Worm (Caenorhabditis elegans) whole organism, mixed stage, embryonic: Measurements from ENCODE around the gene hlh-14.
A peak's percentile ranks its signal among the peaks of the same experiment; 100 is the strongest.

Experiments
- M03D4.4 ChIP-seq: sonication (generic microtip); optimal IDR thresholded peaks from 2 replicates; lab custom pipeline; 2017; ENCODE audit warnings: mild to moderate bottlenecking, missing genetic modification characterization, missing compliant biosample characterization
- bed-3 ChIP-seq: fragments of 200-800 bp; sonication (Bioruptor generic); optimal IDR thresholded peaks from 3 replicates; lab custom pipeline; 2018; ENCODE audit warnings: mild to moderate bottlenecking, missing genetic modification characterization, moderate library complexity, missing compliant biosample characterization
- blmp-1 ChIP-seq: fragments of 150-350 bp; optimal IDR thresholded peaks from 2 replicates; lab custom pipeline; 2014; ENCODE audit warnings: missing biosample characterization, missing genetic modification characterization
- ceh-39 ChIP-seq: fragments of 150-350 bp; optimal IDR thresholded peaks from 2 replicates; lab custom pipeline; 2014; ENCODE audit warnings: missing biosample characterization, missing genetic modification characterization
- ceh-43 ChIP-seq: fragments of 200-800 bp; sonication (Bioruptor generic); optimal IDR thresholded peaks from 2 replicates; lab custom pipeline; 2018; ENCODE audit warnings: mild to moderate bottlenecking, missing genetic modification characterization, moderate library complexity, missing compliant biosample characterization
- ceh-83 ChIP-seq: fragments of 200-800 bp; sonication (Bioruptor generic); optimal IDR thresholded peaks from 2 replicates; lab custom pipeline; 2018; ENCODE audit warnings: mild to moderate bottlenecking, missing genetic modification characterization, missing compliant biosample characterization
- ces-1 ChIP-seq: fragments of 150-350 bp; optimal IDR thresholded peaks from 2 replicates; lab custom pipeline; 2014; ENCODE audit warnings: missing biosample characterization, missing genetic modification reagents, missing genetic modification characterization
- cnd-1 ChIP-seq: fragments of 200-800 bp; sonication (Bioruptor generic); optimal IDR thresholded peaks from 2 replicates; lab custom pipeline; 2018; ENCODE audit warnings: mild to moderate bottlenecking, missing genetic modification characterization, missing compliant biosample characterization
- drap-1 ChIP-seq: fragments of 200-800 bp; sonication (Bioruptor generic); optimal IDR thresholded peaks from 3 replicates; lab custom pipeline; 2018; ENCODE audit warnings: mild to moderate bottlenecking, missing genetic modification characterization, missing compliant biosample characterization
- elt-1 ChIP-seq: sonication (generic microtip); optimal IDR thresholded peaks from 2 replicates; lab custom pipeline; 2017; ENCODE audit warnings: missing genetic modification characterization, mild to moderate bottlenecking, missing compliant biosample characterization, antibody characterized with exemption, moderate library complexity, borderline replicate concordance; ENCODE audit not compliant: insufficient read depth
- elt-3 ChIP-seq: fragments of 150-350 bp; optimal IDR thresholded peaks from 2 replicates; lab custom pipeline; 2014; ENCODE audit warnings: missing biosample characterization, missing genetic modification characterization
- flh-1 ChIP-seq: fragments of 200-800 bp; sonication (Bioruptor generic); optimal IDR thresholded peaks from 2 replicates; lab custom pipeline; 2018; ENCODE audit warnings: mild to moderate bottlenecking, missing genetic modification characterization, moderate library complexity, missing compliant biosample characterization
- ham-2 ChIP-seq: fragments of 200-800 bp; sonication (Bioruptor generic); optimal IDR thresholded peaks from 2 replicates; lab custom pipeline; 2018; ENCODE audit warnings: mild to moderate bottlenecking, missing genetic modification characterization, missing compliant biosample characterization
- hlh-1 ChIP-seq: fragments of 150-350 bp; optimal IDR thresholded peaks from 2 replicates; lab custom pipeline; 2014; ENCODE audit warnings: missing biosample characterization, missing genetic modification reagents, missing genetic modification characterization
- lin-13 ChIP-seq: fragments of 150-350 bp; optimal IDR thresholded peaks from 2 replicates; lab custom pipeline; 2014; ENCODE audit warnings: missing biosample characterization, missing genetic modification characterization
- lin-32 ChIP-seq: fragments of 200-800 bp; sonication (Bioruptor generic); optimal IDR thresholded peaks from 2 replicates; lab custom pipeline; 2018; ENCODE audit warnings: mild to moderate bottlenecking, missing genetic modification characterization, missing compliant biosample characterization
- lsy-2 ChIP-seq: fragments of 150-350 bp; optimal IDR thresholded peaks from 2 replicates; lab custom pipeline; 2014; ENCODE audit warnings: missing biosample characterization, missing genetic modification characterization
- mab-5 ChIP-seq: fragments of 150-350 bp; optimal IDR thresholded peaks from 2 replicates; lab custom pipeline; 2014; ENCODE audit warnings: missing biosample characterization, missing genetic modification characterization
- mep-1 ChIP-seq: fragments of 150-350 bp; optimal IDR thresholded peaks from 2 replicates; lab custom pipeline; 2017; ENCODE audit warnings: missing biosample characterization, missing genetic modification reagents, missing genetic modification characterization, inconsistent platforms
- mls-2 ChIP-seq: sonication (generic microtip); optimal IDR thresholded peaks from 2 replicates; lab custom pipeline; 2016; ENCODE audit warnings: mild to moderate bottlenecking, missing genetic modification characterization, moderate library complexity, missing compliant biosample characterization
- nhr-12 ChIP-seq: fragments of 150-350 bp; optimal IDR thresholded peaks from 2 replicates; lab custom pipeline; 2014; ENCODE audit warnings: missing biosample characterization, missing genetic modification characterization
- nhr-2 ChIP-seq: fragments of 150-350 bp; optimal IDR thresholded peaks from 2 replicates; lab custom pipeline; 2014; ENCODE audit warnings: missing biosample characterization, missing genetic modification characterization
- nhr-237 ChIP-seq: fragments of 150-350 bp; optimal IDR thresholded peaks from 2 replicates; lab custom pipeline; 2014; ENCODE audit warnings: missing biosample characterization, missing genetic modification characterization
- nhr-28 ChIP-seq: fragments of 150-350 bp; optimal IDR thresholded peaks from 2 replicates; lab custom pipeline; 2014; ENCODE audit warnings: missing biosample characterization, missing genetic modification characterization
- nhr-76 ChIP-seq: sonication (generic microtip); optimal IDR thresholded peaks from 2 replicates; lab custom pipeline; 2017; ENCODE audit warnings: missing biosample characterization, missing genetic modification characterization
- pha-4 ChIP-seq: fragments of 150-350 bp; optimal IDR thresholded peaks from 2 replicates; lab custom pipeline; 2018; ENCODE audit warnings: missing biosample characterization, missing genetic modification reagents, missing genetic modification characterization
- sem-2 ChIP-seq: fragments of 200-800 bp; sonication (Bioruptor generic); optimal IDR thresholded peaks from 2 replicates; lab custom pipeline; 2018; ENCODE audit warnings: mild to moderate bottlenecking, missing genetic modification characterization, missing compliant biosample characterization
- snpc-4 ChIP-seq: fragments of 150-350 bp; optimal IDR thresholded peaks from 2 replicates; lab custom pipeline; 2014; ENCODE audit warnings: missing biosample characterization, missing genetic modification characterization
- sptf-1 ChIP-seq: sonication (generic microtip); optimal IDR thresholded peaks from 2 replicates; lab custom pipeline; 2017; ENCODE audit warnings: mild to moderate bottlenecking, missing genetic modification characterization, moderate library complexity, missing compliant biosample characterization
- tbx-8 ChIP-seq: fragments of 200-800 bp; sonication (Bioruptor generic); optimal IDR thresholded peaks from 2 replicates; lab custom pipeline; 2018; ENCODE audit warnings: mild to moderate bottlenecking, missing genetic modification characterization, moderate library complexity, missing compliant biosample characterization
- unc-120 ChIP-seq: sonication (generic microtip); optimal IDR thresholded peaks from 2 replicates; lab custom pipeline; 2017; ENCODE audit warnings: missing genetic modification characterization, missing compliant biosample characterization; ENCODE audit not compliant: poor library complexity, severe bottlenecking
- unc-39 ChIP-seq: fragments of 150-350 bp; optimal IDR thresholded peaks from 2 replicates; lab custom pipeline; 2014; ENCODE audit warnings: missing biosample characterization, missing genetic modification characterization
- unc-62 ChIP-seq: fragments of 150-350 bp; optimal IDR thresholded peaks from 2 replicates; lab custom pipeline; 2014; ENCODE audit warnings: missing biosample characterization, missing genetic modification reagents, missing genetic modification characterization
- zip-8 ChIP-seq: fragments of 150-350 bp; optimal IDR thresholded peaks from 2 replicates; lab custom pipeline; 2014; ENCODE audit warnings: missing biosample characterization, missing genetic modification characterization
- ztf-11 ChIP-seq: fragments of 150-350 bp; optimal IDR thresholded peaks from 2 replicates; lab custom pipeline; 2014; ENCODE audit warnings: missing biosample characterization, missing genetic modification characterization

The hlh-14 gene

ce11 chrII:5779866-5780265 is 41.2 kb upstream of the hlh-14 start:
- TF ChIP-seq ces-1 (peak; percentile 44), unc-120 (tag; lab: Kevin White, UChicago) (peak; percentile 42), snpc-4 (no peak), hlh-1 (tag; lab: Kevin White, UChicago) (peak; percentile 18)

- no peak for TF ChIP-seq M03D4.4 (tag; lab: Kevin White, UChicago)
- peak; percentile 94 for TF ChIP-seq nhr-2
- TF ChIP-seq, all 35 proteins: peak for 1
These were observed 38.7 kb upstream of the hlh-14 start for ce11 chrII:5777372-5777771.

ce11 chrII:5774879-5775278 is 36.2 kb upstream of the hlh-14 start:
- TF ChIP-seq sptf-1 (no peak), elt-3 (tag; lab: Kevin White, UChicago) (no peak), mls-2 (no peak), snpc-4 (no peak), flh-1 (GFP tag; lab: Kevin White, UChicago) (no peak), nhr-76 (no peak), cnd-1 (tag; lab: Kevin White, UChicago) (no peak), unc-62 (no peak), lsy-2 (no peak), nhr-2 (no peak)

- TF ChIP-seq M03D4.4 (tag; lab: Kevin White, UChicago) = no peak
- TF ChIP-seq ceh-39 (tag; lab: Kevin White, UChicago) = no peak
- no peak for TF ChIP-seq elt-1 (tag; lab: Kevin White, UChicago)
- TF ChIP-seq hlh-1 (tag; lab: Kevin White, UChicago) = no peak
- TF ChIP-seq ces-1 = no peak
- no peak for TF ChIP-seq mls-2
- TF ChIP-seq mep-1 (tag; lab: Kevin White, UChicago) = no peak
- no peak for TF ChIP-seq lsy-2
- no peak for TF ChIP-seq mab-5 (tag; lab: Kevin White, UChicago)
- TF ChIP-seq nhr-2 = no peak
- TF ChIP-seq zip-8 (tag; lab: Kevin White, UChicago) = no peak
- no peak for TF ChIP-seq blmp-1 (tag; lab: Kevin White, UChicago)
- no peak for TF ChIP-seq sptf-1
- no peak for TF ChIP-seq nhr-237 (tag; lab: Kevin White, UChicago)
These were observed 35.4 kb upstream of the hlh-14 start, which contains the start of the genes dmd-5 and F10C1.1 for ce11 chrII:5774120-5774519. Gene dmd-5 (minus strand): TSS chrII:5774220. Gene F10C1.1 (plus strand): TSS chrII:5774229.

- TF ChIP-seq sem-2 (peak; percentile 47), mls-2 (peak; percentile 87), nhr-12 (tag; lab: Kevin White, UChicago) (no peak), elt-1 (tag; lab: Kevin White, UChicago) (no peak), ham-2 (peak; percentile 82), unc-62 (no peak), ceh-83 (GFP tag; lab: Kevin White, UChicago) (peak; percentile 62), drap-1 (peak; percentile 82), zip-8 (tag; lab: Kevin White, UChicago) (peak; percentile 10), hlh-1 (tag; lab: Kevin White, UChicago) (peak; percentile 7), pha-4 (tag; lab: Kevin White, UChicago) (no peak), nhr-2 (peak; percentile 70), lin-32 (peak; percentile 57), lin-13 (tag; lab: Kevin White, UChicago) (no peak), snpc-4 (no peak), cnd-1 (tag; lab: Kevin White, UChicago) (peak; percentile 43), tbx-8 (no peak), M03D4.4 (tag; lab: Kevin White, UChicago) (peak; percentile 78), unc-39 (tag; lab: Kevin White, UChicago) (no peak), mab-5 (tag; lab: Kevin White, UChicago) (no peak), ceh-39 (tag; lab: Kevin White, UChicago) (no peak), blmp-1 (tag; lab: Kevin White, UChicago) (no peak), flh-1 (GFP tag; lab: Kevin White, UChicago) (no peak), unc-120 (tag; lab: Kevin White, UChicago) (peak; percentile 56), nhr-28 (tag; lab: Kevin White, UChicago) (no peak), nhr-76 (no peak), lsy-2 (no peak), nhr-237 (tag; lab: Kevin White, UChicago) (no peak), ces-1 (peak; percentile 36), mep-1 (tag; lab: Kevin White, UChicago) (no peak), sptf-1 (peak; percentile 85), elt-3 (tag; lab: Kevin White, UChicago) (no peak), ztf-11 (tag; lab: Kevin White, UChicago) (no peak), ceh-43 (peak; percentile 9), bed-3 (GFP tag; lab: Kevin White, UChicago) (peak; percentile 34)
These were observed 34.0 kb upstream of the hlh-14 start for ce11 chrII:5772547-5773142.
